Worm (Caenorhabditis elegans): Measurements from ENCODE around the gene ZK455.5.

- no peak for TF ChIP-seq lir-3 (tag; optimal IDR thresholded peaks at IDR 0.05; ENCODE audit: poor library complexity)
- no peak for TF ChIP-seq tbx-2 (tag; optimal IDR thresholded peaks at IDR 0.05)
- peak; percentile 43 for TF ChIP-seq nhr-71 (tag; optimal IDR thresholded peaks at IDR 0.05)
- no peak for TF ChIP-seq ceh-8 (GFP tag; optimal IDR thresholded peaks at IDR 0.05)
- TF ChIP-seq nhr-28 (tag; optimal IDR thresholded peaks at IDR 0.05): no peak
- no peak for TF ChIP-seq efl-3 (GFP tag; optimal IDR thresholded peaks at IDR 0.05)
- no peak for TF ChIP-seq nhr-11 (tag; optimal IDR thresholded peaks at IDR 0.05)
- peak; percentile 47 for TF ChIP-seq rnt-1 (tag; optimal IDR thresholded peaks at IDR 0.05)
- no peak for TF ChIP-seq nhr-76 (tag; optimal IDR thresholded peaks at IDR 0.05)
- TF ChIP-seq dsc-1 (tag; optimal IDR thresholded peaks at IDR 0.05): no peak
- no peak for TF ChIP-seq dpl-1 (GFP tag; optimal IDR thresholded peaks at IDR 0.05)
- TF ChIP-seq alr-1 (tag; optimal IDR thresholded peaks at IDR 0.05; ENCODE audit: borderline replicate concordance): no peak
- TF ChIP-seq ztf-11 (tag; optimal IDR thresholded peaks at IDR 0.05): no peak
- no peak for TF ChIP-seq F16B12.6 (tag; optimal IDR thresholded peaks at IDR 0.05)
These were observed 18.2 kb upstream of the ZK455.5 start for ce11 chrX:11344899-11345298.

Measured in whole organism, L1 larva.